Worm (Caenorhabditis elegans) whole organism, early embryonic: ENCODE data around the gene cutl-1.

ENCODE experiments used
- B0310.2 ChIP-seq: sonication (generic microtip); optimal IDR thresholded peaks from 2 replicates; lab custom pipeline; 2016; ENCODE audit warnings: mild to moderate bottlenecking, missing genetic modification characterization, missing compliant biosample characterization
- F13C5.2 ChIP-seq: sonication (generic microtip); optimal IDR thresholded peaks from 2 replicates; lab custom pipeline; 2017; ENCODE audit warnings: mild to moderate bottlenecking, missing genetic modification characterization, inconsistent platforms, missing compliant biosample characterization
- aly-1 ChIP-seq: sonication (generic microtip); optimal IDR thresholded peaks from 2 replicates; lab custom pipeline; 2016; ENCODE audit warnings: missing genetic modification characterization, missing compliant biosample characterization
- ama-1 ChIP-seq: fragments of 150-350 bp; optimal IDR thresholded peaks from 2 replicates; lab custom pipeline; 2014
- ets-7 ChIP-seq: sonication (generic microtip); optimal IDR thresholded peaks from 2 replicates; lab custom pipeline; 2016; ENCODE audit warnings: missing genotype, missing genetic modification characterization, missing compliant biosample characterization
- flt-1 ChIP-seq: fragments of 200-800 bp; sonication (Bioruptor generic); IDR thresholded peaks from 2 replicates; pipeline ENCODE4 v1.3.6; 2022; ENCODE audit warnings: missing genetic modification characterization, missing compliant biosample characterization
- hmg-4 ChIP-seq: fragments of 200-800 bp; sonication (Bioruptor generic); optimal IDR thresholded peaks from 2 replicates; lab custom pipeline; 2018; ENCODE audit warnings: mild to moderate bottlenecking, missing genetic modification characterization, missing compliant biosample characterization
- pes-1 ChIP-seq: fragments of 200-800 bp; sonication (Bioruptor generic); IDR thresholded peaks from 2 replicates; pipeline ENCODE4 v1.3.6; 2022; ENCODE audit warnings: missing genetic modification reagents, missing genetic modification characterization, missing compliant biosample characterization
- scrt-1 ChIP-seq: fragments of 200-800 bp; sonication (Bioruptor generic); IDR thresholded peaks from 2 replicates; pipeline ENCODE4 v1.3.6; 2022; ENCODE audit warnings: missing genetic modification characterization, missing compliant biosample characterization
- sea-1 ChIP-seq: fragments of 200-800 bp; sonication (Bioruptor generic); conservative IDR thresholded peaks from 2 replicates; pipeline ENCODE4 v1.3.6; 2022; ENCODE audit warnings: missing genetic modification characterization, missing compliant biosample characterization
- tbx-11 ChIP-seq: fragments of 200-800 bp; sonication (Bioruptor generic); IDR thresholded peaks from 2 replicates; pipeline ENCODE4 v1.3.6; 2022; ENCODE audit warnings: missing genetic modification characterization, missing compliant biosample characterization
- tra-4 ChIP-seq: sonication (generic microtip); optimal IDR thresholded peaks from 2 replicates; lab custom pipeline; 2017; ENCODE audit warnings: missing genetic modification characterization, missing compliant biosample characterization

DNA sequence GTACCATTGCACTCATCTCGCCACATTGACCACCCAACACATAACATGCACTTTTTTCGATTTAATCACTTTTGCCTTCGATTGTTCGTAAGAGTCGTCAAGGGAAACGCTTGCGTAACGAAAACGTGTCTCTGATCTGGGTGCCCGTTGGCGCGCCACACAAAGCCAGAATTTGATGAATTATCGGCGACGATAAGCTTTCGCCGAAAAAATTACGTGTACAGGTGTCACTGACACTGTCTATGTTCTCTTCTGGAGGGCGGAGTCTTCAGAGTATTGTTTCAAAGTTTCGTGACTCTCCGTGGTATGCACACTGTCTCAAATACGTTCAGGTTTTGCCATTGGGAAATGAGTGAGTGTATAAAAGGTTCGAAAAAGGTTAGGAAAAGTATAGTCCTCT is 4.8 kb upstream of the cutl-1 start, which contains the start of gene F53F1.4:
- no peak for TF ChIP-seq flt-1 (GFP tag; lab: Robert Waterston, UW)
- TF ChIP-seq B0310.2 (tag; lab: Kevin White, UChicago) = no peak
- no peak for TF ChIP-seq tbx-11
- no peak for TF ChIP-seq pes-1 (GFP tag; lab: Robert Waterston, UW)
- no peak for TF ChIP-seq scrt-1 (GFP tag; lab: Robert Waterston, UW)
- no peak for TF ChIP-seq ama-1 (lab: Kevin White, UChicago)
- TF ChIP-seq aly-1 (tag; lab: Kevin White, UChicago) = no peak
- TF ChIP-seq tra-4 (tag; lab: Kevin White, UChicago) = no peak
- TF ChIP-seq sea-1 (GFP tag; lab: Robert Waterston, UW) = no peak
- TF ChIP-seq F13C5.2 (tag; lab: Kevin White, UChicago) = no peak
- TF ChIP-seq ets-7 (tag; lab: Kevin White, UChicago) = no peak
- no peak for TF ChIP-seq hmg-4
